Worm (Caenorhabditis elegans): ENCODE data around the gene srh-245.

DNA sequence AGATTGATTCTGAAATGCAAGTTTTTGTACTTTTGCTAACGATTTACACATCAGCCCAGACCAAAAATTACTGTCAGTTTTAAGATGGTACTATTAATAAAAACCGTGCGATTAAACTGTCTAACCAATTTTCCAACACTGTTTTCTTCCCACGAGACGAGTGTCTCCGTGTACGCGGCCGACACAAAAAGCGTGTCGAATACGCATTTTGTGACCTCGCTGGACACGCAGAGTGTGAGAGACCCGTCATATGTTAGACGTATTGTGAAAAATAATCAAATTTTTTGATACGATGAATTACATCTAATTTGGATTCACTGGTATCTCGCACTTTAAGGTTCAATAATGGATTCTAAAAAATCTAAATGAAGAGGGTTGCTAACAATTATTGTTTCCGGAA, 20.1 kb downstream of the srh-245 start:
- TF ChIP-seq ceh-9 (tag; optimal IDR thresholded peaks at IDR 0.05) (no peak), elt-3 (tag; optimal IDR thresholded peaks at IDR 0.05) (no peak), fos-1 (tag; optimal IDR thresholded peaks at IDR 0.05) (no peak), pha-4 (tag; optimal IDR thresholded peaks at IDR 0.05) (peak; percentile 52), ztf-4 (tag; optimal IDR thresholded peaks at IDR 0.05) (no peak), ama-1 (optimal IDR thresholded peaks at IDR 0.05) (no peak), tbx-2 (tag; optimal IDR thresholded peaks at IDR 0.05) (no peak), hmg-11 (tag; optimal IDR thresholded peaks at IDR 0.05) (no peak)

Data from whole organism, L3 larva.